Worm (Caenorhabditis elegans) whole organism, young adult: ENCODE results near the gene nhr-167.

Source experiments
- F49E8.2 ChIP-seq: sonication (generic microtip); optimal IDR thresholded peaks from 3 replicates; lab custom pipeline; 2017; ENCODE audit warnings: missing genetic modification characterization, mild to moderate bottlenecking, missing compliant biosample characterization, antibody characterized with exemption, moderate library complexity; ENCODE audit not compliant: insufficient read depth
- F57A8.1 ChIP-seq: fragments of 200-800 bp; sonication (Bioruptor generic); optimal IDR thresholded peaks from 2 replicates; lab custom pipeline; 2018; ENCODE audit warnings: mild to moderate bottlenecking, missing genetic modification characterization, moderate library complexity, missing compliant biosample characterization
- Y53G8AR.9 ChIP-seq: fragments of 200-800 bp; sonication (Bioruptor generic); conservative IDR thresholded peaks from 2 replicates; pipeline ENCODE4 v1.3.6; 2022; ENCODE audit warnings: missing genetic modification reagents, missing genetic modification characterization, missing compliant biosample characterization
- fkh-3 ChIP-seq: sonication (generic microtip); optimal IDR thresholded peaks from 2 replicates; lab custom pipeline; 2016; ENCODE audit warnings: mild to moderate bottlenecking, missing genetic modification characterization, missing compliant biosample characterization
- lin-26 ChIP-seq: fragments of 200-800 bp; sonication (Bioruptor generic); IDR thresholded peaks from 2 replicates; pipeline ENCODE4 v1.3.6; 2022; ENCODE audit warnings: missing genetic modification reagents, missing genetic modification characterization, missing compliant biosample characterization
- lsl-1 ChIP-seq: fragments of 200-800 bp; sonication (Bioruptor generic); optimal IDR thresholded peaks from 2 replicates; lab custom pipeline; 2018; ENCODE audit warnings: mild to moderate bottlenecking, missing genetic modification characterization, moderate library complexity, missing compliant biosample characterization
- mes-4 ChIP-seq: sonication (generic microtip); optimal IDR thresholded peaks from 2 replicates; lab custom pipeline; 2016; ENCODE audit warnings: missing genotype, missing genetic modification characterization, missing compliant biosample characterization
- pha-4 ChIP-seq: fragments of 150-350 bp; sonication (generic microtip); optimal IDR thresholded peaks from 2 replicates; lab custom pipeline; 2014; ENCODE audit warnings: missing biosample characterization, missing genetic modification reagents, missing genetic modification characterization
- somi-1 ChIP-seq: fragments of 200-800 bp; sonication (Bioruptor generic); optimal IDR thresholded peaks from 2 replicates; lab custom pipeline; 2018; ENCODE audit warnings: mild to moderate bottlenecking, missing genetic modification characterization, missing compliant biosample characterization
- tbx-9 ChIP-seq: sonication (generic microtip); optimal IDR thresholded peaks from 2 replicates; lab custom pipeline; 2016; ENCODE audit warnings: borderline replicate concordance, missing genetic modification characterization, inconsistent platforms, missing compliant biosample characterization
- unc-130 ChIP-seq: sonication (generic microtip); optimal IDR thresholded peaks from 2 replicates; lab custom pipeline; 2016; ENCODE audit warnings: missing genetic modification reagents, missing genetic modification characterization, missing compliant biosample characterization
- ztf-3 ChIP-seq: fragments of 200-800 bp; sonication (Bioruptor generic); optimal IDR thresholded peaks from 2 replicates; lab custom pipeline; 2018; ENCODE audit warnings: mild to moderate bottlenecking, missing genetic modification characterization, missing compliant biosample characterization
- ztf-6 ChIP-seq: fragments of 200-800 bp; sonication (Bioruptor generic); IDR thresholded peaks from 2 replicates; pipeline ENCODE4 v1.3.6; 2022; ENCODE audit warnings: missing genetic modification reagents, missing genetic modification characterization, missing compliant biosample characterization

DNA sequence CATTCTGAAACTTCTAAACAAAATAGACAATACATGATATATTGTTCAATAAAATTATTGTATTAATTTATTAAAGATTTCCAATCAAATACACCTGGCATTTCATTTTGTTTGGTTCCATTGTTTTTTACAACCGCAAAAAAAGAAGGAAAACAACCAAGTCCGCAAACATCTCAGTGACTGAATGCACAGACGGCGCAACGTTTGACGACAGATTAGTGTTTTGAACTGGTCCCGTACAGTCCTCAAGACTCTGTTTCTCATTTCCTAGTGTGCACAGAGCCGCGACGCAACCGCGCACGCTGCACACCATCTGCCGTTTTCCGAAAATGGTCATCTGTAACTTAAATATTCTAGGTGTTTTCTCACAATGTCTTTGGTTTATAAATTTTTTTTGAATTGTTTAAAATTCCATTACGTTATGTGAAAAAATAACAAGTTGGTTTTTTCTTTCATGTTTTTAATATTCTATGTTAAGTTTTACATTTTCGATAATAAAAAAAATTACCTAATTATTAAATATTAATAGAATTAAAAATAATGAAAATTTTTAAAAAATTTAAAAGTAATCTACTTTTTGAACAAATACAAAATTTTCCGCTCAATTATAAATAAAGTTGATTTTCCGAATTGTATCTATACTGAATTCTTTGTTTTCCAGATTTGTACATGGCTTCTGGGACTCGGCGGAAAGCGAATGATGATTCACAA lies 33.5 kb downstream of the nhr-167 start, which contains the start of gene lsd-1:
- no peak for TF ChIP-seq ztf-3 (GFP tag; lab: Kevin White, UChicago)
- TF ChIP-seq tbx-9 (tag; lab: Kevin White, UChicago): no peak
- TF ChIP-seq fkh-3 (tag; lab: Kevin White, UChicago): no peak
- no peak for TF ChIP-seq F49E8.2 (tag; lab: Kevin White, UChicago)
- TF ChIP-seq mes-4 (tag; lab: Kevin White, UChicago): no peak
- TF ChIP-seq ztf-6: no peak
- TF ChIP-seq lsl-1 (GFP tag; lab: Kevin White, UChicago): no peak
- TF ChIP-seq Y53G8AR.9: no peak
- no peak for TF ChIP-seq pha-4 (tag; lab: Kevin White, UChicago)
- TF ChIP-seq lin-26 (GFP tag; lab: Robert Waterston, UW): no peak
- no peak for TF ChIP-seq unc-130 (GFP tag; lab: Kevin White, UChicago)
- no peak for TF ChIP-seq somi-1 (GFP tag; lab: Kevin White, UChicago)
- no peak for TF ChIP-seq F57A8.1 (GFP tag; lab: Kevin White, UChicago)
